Fruit fly (Drosophila melanogaster) whole organism, embryonic: ENCODE results near the gene CG43120.
A peak's percentile ranks its signal among the peaks of the same experiment; 100 is the strongest.

Experiments
- Ada2b ChIP-seq: fragments of 200-800 bp; sonication (Bioruptor generic); IDR thresholded peaks from 2 replicates; pipeline ENCODE4 v1.3.6; 2022; ENCODE audit warnings: missing biosample characterization, missing genetic modification characterization
- Asciz ChIP-seq: fragments of 200-800 bp; sonication (Bioruptor generic); optimal IDR thresholded peaks from 2 replicates; lab custom pipeline; 2017; ENCODE audit warnings: missing biosample characterization, mild to moderate bottlenecking, missing genetic modification characterization, missing genetic modification reagents
- Atf3 ChIP-seq: fragments of 200-800 bp; sonication (Bioruptor generic); optimal IDR thresholded peaks from 3 replicates; lab custom pipeline; 2016; ENCODE audit warnings: missing biosample characterization, missing genetic modification characterization
- Bteb2 ChIP-seq: fragments of 200-800 bp; sonication (Bioruptor generic); optimal IDR thresholded peaks from 2 replicates; lab custom pipeline; 2016; ENCODE audit warnings: missing biosample characterization, missing genetic modification characterization
- CG13296 ChIP-seq: fragments of 200-800 bp; sonication (Bioruptor generic); optimal IDR thresholded peaks from 3 replicates; lab custom pipeline; 2018; ENCODE audit warnings: missing biosample characterization, mild to moderate bottlenecking, missing genetic modification characterization
- CG1602 ChIP-seq: fragments of 200-800 bp; sonication (Bioruptor generic); optimal IDR thresholded peaks from 3 replicates; lab custom pipeline; 2016; ENCODE audit warnings: missing biosample characterization, missing genetic modification characterization
- CG17359 ChIP-seq: fragments of 200-800 bp; sonication (Bioruptor generic); optimal IDR thresholded peaks from 3 replicates; lab custom pipeline; 2018; ENCODE audit warnings: missing biosample characterization, mild to moderate bottlenecking, missing genetic modification characterization, moderate library complexity
- CG2199 ChIP-seq: fragments of 200-800 bp; sonication (Bioruptor generic); IDR thresholded peaks from 3 replicates; pipeline ENCODE4 v1.3.6; 2022; ENCODE audit warnings: missing biosample characterization, missing genetic modification characterization
- CG6683 ChIP-seq: fragments of 200-800 bp; sonication (Bioruptor generic); optimal IDR thresholded peaks from 2 replicates; lab custom pipeline; 2017; ENCODE audit warnings: missing biosample characterization, mild to moderate bottlenecking, missing genetic modification characterization, missing genetic modification reagents
- CG6791 ChIP-seq: fragments of 200-800 bp; sonication (Bioruptor generic); IDR thresholded peaks from 3 replicates; pipeline ENCODE4 v1.3.6; 2022; ENCODE audit warnings: missing biosample characterization, missing genetic modification characterization; ENCODE audit not compliant: partially characterized antibody
- CkIIα-i1 ChIP-seq: fragments of 200-800 bp; sonication (Bioruptor generic); IDR thresholded peaks from 2 replicates; pipeline ENCODE4 v1.3.6; 2022; ENCODE audit warnings: missing biosample characterization, missing genetic modification characterization
- D ChIP-seq, 2 experiments: fragments of 200-800 bp in 1 of 2; fragments of >200 bp in 1 of 2; sonication (Bioruptor generic) in 1 of 2; optimal IDR thresholded peaks; 2 replicates in 1 of 2; 3 replicates in 1 of 2; lab custom pipeline; 2017; ENCODE audit warnings: mild to moderate bottlenecking in 1 of 2, missing biosample characterization in 1 of 2, missing genetic modification characterization in 1 of 2, missing genetic modification reagents in 1 of 2
- Fer2 ChIP-seq: fragments of 200-800 bp; sonication (Bioruptor generic); optimal IDR thresholded peaks from 2 replicates; lab custom pipeline; 2018; ENCODE audit warnings: missing biosample characterization, mild to moderate bottlenecking, missing genetic modification characterization, moderate library complexity
- HLH4C ChIP-seq: fragments of 200-800 bp; sonication (Bioruptor generic); IDR thresholded peaks from 3 replicates; pipeline ENCODE4 v1.3.6; 2022; ENCODE audit warnings: missing biosample characterization, missing genetic modification characterization; ENCODE audit not compliant: partially characterized antibody
- HLH54F ChIP-seq: fragments of 200-800 bp; sonication (Bioruptor generic); optimal IDR thresholded peaks from 3 replicates; lab custom pipeline; 2016; ENCODE audit warnings: missing biosample characterization, missing genetic modification characterization
- HLHmδ ChIP-seq: fragments of 200-800 bp; sonication (Bioruptor generic); optimal IDR thresholded peaks from 2 replicates; lab custom pipeline; 2018; ENCODE audit warnings: missing biosample characterization, mild to moderate bottlenecking, missing genetic modification characterization, moderate library complexity
- Hr78 ChIP-seq, 2 experiments: fragments of 200-800 bp in 1 of 2; fragments of >200 bp in 1 of 2; sonication (Bioruptor generic) in 1 of 2; optimal IDR thresholded peaks; 2 replicates each; lab custom pipeline; 2017 to 2019; ENCODE audit warnings: missing biosample characterization in 2 of 2, missing genetic modification characterization in 2 of 2, mild to moderate bottlenecking in 1 of 2, moderate library complexity in 1 of 2
- Jarid2 ChIP-seq: fragments of 200-800 bp; sonication (Bioruptor generic); optimal IDR thresholded peaks from 3 replicates; lab custom pipeline; 2017; ENCODE audit warnings: mild to moderate bottlenecking, missing biosample characterization, missing genetic modification reagents, missing genetic modification characterization
- Lpt ChIP-seq: fragments of >200 bp; optimal IDR thresholded peaks from 2 replicates; lab custom pipeline; 2018; ENCODE audit warnings: missing biosample characterization, missing genetic modification characterization
- MBD-R2 ChIP-seq: fragments of 200-800 bp; sonication (Bioruptor generic); IDR thresholded peaks from 2 replicates; pipeline ENCODE4 v1.3.6; 2022; ENCODE audit warnings: missing biosample characterization, missing genetic modification characterization
- Nf-YC ChIP-seq: fragments of 200-800 bp; optimal IDR thresholded peaks from 3 replicates; lab custom pipeline; 2019; ENCODE audit warnings: missing biosample characterization, mild to moderate bottlenecking, missing genetic modification characterization, moderate library complexity
- Oli ChIP-seq: fragments of 200-800 bp; sonication (Bioruptor generic); optimal IDR thresholded peaks from 2 replicates; lab custom pipeline; 2018; ENCODE audit warnings: missing biosample characterization, mild to moderate bottlenecking, missing genetic modification characterization, moderate library complexity
- Optix ChIP-seq: fragments of 200-800 bp; sonication (Bioruptor generic); IDR thresholded peaks from 3 replicates; pipeline ENCODE4 v1.3.6; 2022; ENCODE audit warnings: missing biosample characterization, missing genetic modification characterization
- Sox102F ChIP-seq: fragments of 200-800 bp; sonication (Bioruptor generic); optimal IDR thresholded peaks from 2 replicates; lab custom pipeline; 2018; ENCODE audit warnings: missing biosample characterization, mild to moderate bottlenecking, missing genetic modification characterization, moderate library complexity
- Usf ChIP-seq: fragments of 200-800 bp; sonication (Bioruptor generic); optimal IDR thresholded peaks from 2 replicates; lab custom pipeline; 2017; ENCODE audit warnings: missing genotype, missing biosample characterization, missing genetic modification characterization
- ase ChIP-seq: fragments of 200-800 bp; sonication (Bioruptor generic); IDR thresholded peaks from 3 replicates; pipeline ENCODE4 v1.3.6; 2022; ENCODE audit warnings: missing biosample characterization, missing genetic modification characterization
- cato ChIP-seq: fragments of 200-800 bp; sonication (Bioruptor generic); optimal IDR thresholded peaks from 2 replicates; lab custom pipeline; 2016; ENCODE audit warnings: missing biosample characterization, missing genetic modification characterization, borderline replicate concordance
- chm ChIP-seq: fragments of 200-800 bp; sonication (Bioruptor generic); IDR thresholded peaks from 2 replicates; pipeline ENCODE4 v1.3.6; 2022; ENCODE audit warnings: missing biosample characterization, missing genetic modification characterization
- crp ChIP-seq, 2 experiments: fragments of 200-800 bp; sonication (Bioruptor generic); optimal IDR thresholded peaks; 2 replicates in 1 of 2; 3 replicates in 1 of 2; lab custom pipeline; 2017; ENCODE audit warnings: missing biosample characterization in 2 of 2, missing genetic modification characterization in 2 of 2, mild to moderate bottlenecking in 1 of 2, moderate library complexity in 1 of 2
- dysf ChIP-seq: fragments of 200-800 bp; sonication (Bioruptor generic); IDR thresholded peaks from 3 replicates; pipeline ENCODE4 v1.3.6; 2022; ENCODE audit warnings: missing biosample characterization, missing genetic modification characterization
- exex ChIP-seq: fragments of 200-800 bp; sonication (Bioruptor generic); optimal IDR thresholded peaks from 4 replicates; lab custom pipeline; 2018; ENCODE audit warnings: missing biosample characterization, mild to moderate bottlenecking, missing genetic modification characterization, moderate library complexity
- insv ChIP-seq, 2 experiments: fragments of 200-800 bp; sonication (Bioruptor generic); optimal IDR thresholded peaks; 3 replicates each; lab custom pipeline; 2016 to 2018; ENCODE audit warnings: missing biosample characterization in 2 of 2, missing genetic modification characterization in 2 of 2
- knrl ChIP-seq: fragments of 200-800 bp; sonication (Bioruptor generic); IDR thresholded peaks from 3 replicates; pipeline ENCODE4 v1.3.6; 2022; ENCODE audit warnings: missing biosample characterization, missing genetic modification characterization; ENCODE audit not compliant: partially characterized antibody
- lab ChIP-seq: fragments of 200-800 bp; sonication (Bioruptor generic); optimal IDR thresholded peaks from 3 replicates; lab custom pipeline; 2017; ENCODE audit warnings: missing biosample characterization, missing genetic modification characterization, mild to moderate bottlenecking, moderate library complexity, missing genetic modification reagents
- lov ChIP-seq, 2 experiments: fragments of 200-800 bp in 1 of 2; fragments of >200 bp in 1 of 2; sonication (Bioruptor generic) in 1 of 2; IDR thresholded peaks in 1 of 2; optimal IDR thresholded peaks in 1 of 2; 2 replicates in 1 of 2; 3 replicates in 1 of 2; pipeline versions ENCODE4 v1.3.6 to Lab custom; 2017 to 2022; ENCODE audit warnings: missing biosample characterization in 1 of 2, missing genetic modification characterization in 1 of 2
- mirr ChIP-seq: fragments of 200-800 bp; sonication (Bioruptor generic); optimal IDR thresholded peaks from 3 replicates; lab custom pipeline; 2018; ENCODE audit warnings: missing biosample characterization, mild to moderate bottlenecking, missing genetic modification characterization
- mld ChIP-seq: fragments of 200-800 bp; sonication (Bioruptor generic); IDR thresholded peaks from 3 replicates; pipeline ENCODE4 v1.3.6; 2022; ENCODE audit warnings: missing biosample characterization, missing genetic modification characterization; ENCODE audit not compliant: partially characterized antibody
- oc ChIP-seq: fragments of 200-800 bp; sonication (Bioruptor generic); optimal IDR thresholded peaks from 2 replicates; lab custom pipeline; 2018; ENCODE audit warnings: missing biosample characterization, mild to moderate bottlenecking, missing genetic modification characterization, moderate library complexity
- odd ChIP-seq: fragments of 200-800 bp; sonication (Bioruptor generic); optimal IDR thresholded peaks from 2 replicates; lab custom pipeline; 2017; ENCODE audit warnings: missing biosample characterization, mild to moderate bottlenecking, missing genetic modification characterization
- pan ChIP-seq, 4 experiments: fragments of >200 bp in 3 of 4; fragments of 200-800 bp in 1 of 4; sonication (Bioruptor generic) in 1 of 4; optimal IDR thresholded peaks in 3 of 4; IDR thresholded peaks in 1 of 4; 2 replicates each; pipeline versions ENCODE4 v1.3.6 to Lab custom; 2017 to 2022; ENCODE audit warnings: missing biosample characterization in 2 of 4, missing genetic modification characterization in 2 of 4, mixed read lengths in 1 of 4
- peb ChIP-seq: fragments of 200-800 bp; sonication (Bioruptor generic); IDR thresholded peaks from 2 replicates; pipeline ENCODE4 v1.3.6; 2022; ENCODE audit warnings: missing biosample characterization, missing genetic modification characterization
- phol ChIP-seq: fragments of 200-800 bp; sonication (Bioruptor generic); optimal IDR thresholded peaks from 3 replicates; lab custom pipeline; 2018; ENCODE audit warnings: missing biosample characterization, mild to moderate bottlenecking, missing genetic modification characterization, moderate library complexity
- pnt ChIP-seq: fragments of 200-800 bp; sonication (Bioruptor generic); optimal IDR thresholded peaks from 3 replicates; lab custom pipeline; 2016; ENCODE audit warnings: missing biosample characterization, missing genetic modification characterization
- slbo ChIP-seq: fragments of 200-800 bp; sonication (Bioruptor generic); IDR thresholded peaks from 2 replicates; pipeline ENCODE4 v1.3.6; 2022; ENCODE audit warnings: missing biosample characterization, missing genetic modification characterization
- stwl ChIP-seq: fragments of 200-800 bp; sonication (Bioruptor generic); optimal IDR thresholded peaks from 3 replicates; lab custom pipeline; 2018; ENCODE audit warnings: missing biosample characterization, mild to moderate bottlenecking, missing genetic modification characterization, moderate library complexity
- zfh2 ChIP-seq: fragments of 200-800 bp; sonication (Bioruptor generic); optimal IDR thresholded peaks from 2 replicates; lab custom pipeline; 2016; ENCODE audit warnings: missing biosample characterization, missing genetic modification characterization

CG43120 gene

DNA sequence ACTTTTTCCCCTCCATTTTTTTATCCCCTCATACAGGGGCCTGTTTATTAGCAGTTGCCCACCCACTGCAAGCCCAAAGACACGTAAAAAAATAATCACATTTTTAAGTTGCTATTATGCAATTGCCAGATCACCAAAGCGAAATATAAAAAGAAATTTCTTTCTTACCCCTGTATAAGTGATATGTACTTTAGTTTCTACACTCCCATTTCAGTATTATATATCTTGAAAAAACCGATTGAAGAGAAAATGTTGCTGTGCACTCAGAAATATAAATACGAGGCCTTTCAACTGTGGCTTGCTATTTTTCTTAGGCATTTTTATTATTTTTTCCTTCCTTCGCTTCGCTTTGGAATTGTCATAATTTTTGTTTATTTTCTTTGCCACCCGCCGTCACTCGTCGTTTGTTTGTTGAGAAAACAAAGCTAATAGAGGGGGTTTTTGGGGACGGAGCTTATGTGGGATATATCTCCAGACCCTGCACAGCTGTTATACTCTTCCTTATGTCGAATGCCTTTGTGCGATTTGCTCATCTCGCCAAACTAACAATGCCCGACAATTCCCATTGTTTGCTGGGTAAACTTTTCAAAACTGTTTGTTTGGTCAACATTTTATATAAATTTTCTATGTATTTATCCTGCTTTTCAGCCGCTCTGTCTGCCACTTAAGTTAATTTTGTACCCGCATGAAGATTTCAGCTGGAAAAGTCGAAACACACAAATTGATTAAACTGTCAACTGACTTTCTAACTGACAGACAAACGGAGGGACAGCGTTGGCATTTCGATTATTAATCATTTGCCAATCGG, 27.2 kb upstream of the CG43120 start (continued):
- no peak for TF ChIP-seq lov (optimal IDR thresholded peaks at IDR 0.05; lab: Kevin White, UChicago)
- no peak for TF ChIP-seq lov (GFP tag; IDR thresholded peaks at IDR 0.05; lab: Robert Waterston, UW)
- no peak for TF ChIP-seq ase
- no peak for TF ChIP-seq Nf-YC (tag; lab: Kevin White, UChicago)
- TF ChIP-seq Optix, result no peak
- peak; percentile 51 for TF ChIP-seq lab (GFP tag; lab: Kevin White, UChicago)
- TF ChIP-seq chm (GFP tag; lab: Robert Waterston, UW), result no peak
- peak; percentile 7 for TF ChIP-seq odd (GFP tag; lab: Kevin White, UChicago)
- no peak for TF ChIP-seq pan (optimal IDR thresholded peaks at IDR 0.05; lab: Kevin White, UChicago)
- peak in 1 of 2 experiments; percentile 9 for TF ChIP-seq pan (GFP tag; optimal IDR thresholded peaks at IDR 0.05 in 1 of 2, IDR thresholded peaks at IDR 0.05 in 1 of 2)
- no peak for TF ChIP-seq MBD-R2 (GFP tag; lab: Robert Waterston, UW)
- TF ChIP-seq Ada2b, result peak; percentile 27; the same call in 1 of the 2 replicates
- TF ChIP-seq oc (tag; lab: Kevin White, UChicago), result peak; percentile 30
- no peak for TF ChIP-seq knrl (GFP tag; lab: Robert Waterston, UW)
- peak; percentile 27 for TF ChIP-seq CG17359 (tag; lab: Kevin White, UChicago)
- TF ChIP-seq CG13296 (GFP tag; lab: Kevin White, UChicago), result peak; percentile 15
- peak; percentile 61 for TF ChIP-seq Asciz (GFP tag; lab: Kevin White, UChicago)
- no peak for TF ChIP-seq CkIIα-i1 (GFP tag; lab: Robert Waterston, UW)
- no peak for TF ChIP-seq Lpt (GFP tag; lab: Kevin White, UChicago)
- no peak for TF ChIP-seq Usf (GFP tag; lab: Kevin White, UChicago)
- no peak for TF ChIP-seq Fer2 (tag; lab: Kevin White, UChicago)
- TF ChIP-seq Hr78 (GFP tag; optimal IDR thresholded peaks at IDR 0.05; lab: Kevin White, UChicago), result no peak
- TF ChIP-seq mirr (GFP tag; lab: Kevin White, UChicago), result no peak
- no peak for TF ChIP-seq dysf
- TF ChIP-seq insv (GFP tag; optimal IDR thresholded peaks at IDR 0.05; lab: Kevin White, UChicago), result no peak
- no peak for TF ChIP-seq Jarid2 (GFP tag; lab: Kevin White, UChicago)
- no peak for TF ChIP-seq CG1602 (GFP tag; lab: Kevin White, UChicago)
- TF ChIP-seq phol (tag; lab: Kevin White, UChicago), result no peak
- no peak for TF ChIP-seq pnt
- TF ChIP-seq Atf3 (GFP tag; lab: Kevin White, UChicago), result no peak
- no peak for TF ChIP-seq D (optimal IDR thresholded peaks at IDR 0.05; lab: Kevin White, UChicago)
- peak; percentile 46 for TF ChIP-seq D (GFP tag; optimal IDR thresholded peaks at IDR 0.05; lab: Kevin White, UChicago)
- no peak for TF ChIP-seq CG6683
- TF ChIP-seq peb (GFP tag; lab: Robert Waterston, UW), result no peak
- TF ChIP-seq crp (GFP tag; optimal IDR thresholded peaks at IDR 0.05; lab: Kevin White, UChicago), result no peak
- no peak for TF ChIP-seq slbo (GFP tag; lab: Robert Waterston, UW)
- peak; percentile 12 for TF ChIP-seq stwl (tag; lab: Kevin White, UChicago)
- TF ChIP-seq HLH54F (GFP tag; lab: Kevin White, UChicago), result no peak
- peak; percentile 9 for TF ChIP-seq Sox102F
- TF ChIP-seq CG2199 (GFP tag; lab: Robert Waterston, UW), result no peak
- peak; percentile 1 for TF ChIP-seq exex (tag; lab: Kevin White, UChicago)
- TF ChIP-seq zfh2 (GFP tag; lab: Kevin White, UChicago), result no peak
- TF ChIP-seq CG6791 (GFP tag; lab: Robert Waterston, UW), result no peak
- TF ChIP-seq Oli, result no peak
- no peak for TF ChIP-seq mld (GFP tag; lab: Robert Waterston, UW)
- TF ChIP-seq HLH4C, result no peak
- no peak for TF ChIP-seq Bteb2 (GFP tag; lab: Kevin White, UChicago)
- no peak for TF ChIP-seq cato (GFP tag; lab: Kevin White, UChicago)
- TF ChIP-seq HLHmδ (GFP tag; lab: Kevin White, UChicago), result no peak
